Fruit fly (Drosophila melanogaster) whole organism, embryonic: ENCODE data around the gene yellow-e3.

ENCODE experiments used
- ATbp ChIP-seq: fragments of 200-800 bp; sonication (Bioruptor generic); optimal IDR thresholded peaks from 2 replicates; lab custom pipeline; 2017; ENCODE audit warnings: missing biosample characterization, mild to moderate bottlenecking, missing genetic modification characterization, missing genetic modification reagents
- Atf3 ChIP-seq: fragments of 200-800 bp; sonication (Bioruptor generic); optimal IDR thresholded peaks from 3 replicates; lab custom pipeline; 2016; ENCODE audit warnings: missing biosample characterization, missing genetic modification characterization
- B-H1 ChIP-seq: fragments of 200-800 bp; sonication (Bioruptor generic); IDR thresholded peaks from 3 replicates; pipeline ENCODE4 v1.3.6; 2022; ENCODE audit warnings: missing biosample characterization, missing genetic modification characterization
- BtbVII ChIP-seq: fragments of 200-800 bp; sonication (Bioruptor generic); optimal IDR thresholded peaks from 3 replicates; lab custom pipeline; 2017; ENCODE audit warnings: missing biosample characterization, mild to moderate bottlenecking, missing genetic modification characterization
- CG10462 ChIP-seq: fragments of 200-800 bp; sonication (Bioruptor generic); optimal IDR thresholded peaks from 2 replicates; lab custom pipeline; 2016; ENCODE audit warnings: missing biosample characterization, missing genetic modification characterization
- CG11695 ChIP-seq: fragments of 200-800 bp; sonication (Bioruptor generic); IDR thresholded peaks from 3 replicates; pipeline ENCODE4 v1.3.6; 2022; ENCODE audit warnings: missing biosample characterization, missing genetic modification characterization
- CG12769 ChIP-seq: fragments of 200-800 bp; sonication (Bioruptor generic); optimal IDR thresholded peaks from 2 replicates; lab custom pipeline; 2019; ENCODE audit warnings: missing biosample characterization, mild to moderate bottlenecking, missing genetic modification characterization, moderate library complexity
- CG13894 ChIP-seq: fragments of 200-800 bp; sonication (Bioruptor generic); optimal IDR thresholded peaks from 3 replicates; lab custom pipeline; 2018; ENCODE audit warnings: missing biosample characterization, mild to moderate bottlenecking, missing genetic modification characterization, moderate library complexity
- CG14441 ChIP-seq: fragments of 200-800 bp; sonication (Bioruptor generic); IDR thresholded peaks from 2 replicates; pipeline ENCODE4 v1.3.6; 2022; ENCODE audit warnings: missing biosample characterization, missing genetic modification characterization
- CG15514 ChIP-seq: fragments of 200-800 bp; sonication (Bioruptor generic); optimal IDR thresholded peaks from 3 replicates; lab custom pipeline; 2017; ENCODE audit warnings: missing biosample characterization, missing genetic modification characterization, mild to moderate bottlenecking, moderate library complexity, missing genetic modification reagents
- CG15601 ChIP-seq: fragments of 200-800 bp; sonication (Bioruptor generic); optimal IDR thresholded peaks from 3 replicates; lab custom pipeline; 2019; ENCODE audit warnings: missing biosample characterization, mild to moderate bottlenecking, missing genetic modification characterization, moderate library complexity
- CG15696 ChIP-seq: fragments of 200-800 bp; sonication (Bioruptor generic); optimal IDR thresholded peaks from 2 replicates; lab custom pipeline; 2019; ENCODE audit warnings: missing biosample characterization, mild to moderate bottlenecking, missing genetic modification characterization, moderate library complexity
- CG16813 ChIP-seq: fragments of 200-800 bp; sonication (Bioruptor generic); IDR thresholded peaks from 3 replicates; pipeline ENCODE4 v1.3.6; 2022; ENCODE audit warnings: missing biosample characterization, missing genetic modification characterization; ENCODE audit not compliant: partially characterized antibody
- CG34376 ChIP-seq: fragments of 200-800 bp; sonication (Bioruptor generic); optimal IDR thresholded peaks from 2 replicates; lab custom pipeline; 2018; ENCODE audit warnings: missing biosample characterization, mild to moderate bottlenecking, missing genetic modification characterization
- CG34422 ChIP-seq: fragments of 200-800 bp; sonication (Bioruptor generic); IDR thresholded peaks from 3 replicates; pipeline ENCODE4 v1.3.6; 2022; ENCODE audit warnings: missing biosample characterization, missing genetic modification characterization
- CG8281 ChIP-seq: fragments of 200-800 bp; sonication (Bioruptor generic); optimal IDR thresholded peaks from 2 replicates; lab custom pipeline; 2018; ENCODE audit warnings: missing biosample characterization, mild to moderate bottlenecking, missing genetic modification characterization, moderate library complexity
- CG8290 ChIP-seq, 3 experiments: fragments of 200-800 bp; sonication (Bioruptor generic); optimal IDR thresholded peaks; 2 replicates each; lab custom pipeline; 2016 to 2019; ENCODE audit warnings: missing biosample characterization in 3 of 3, missing genetic modification characterization in 3 of 3, mild to moderate bottlenecking in 2 of 3, moderate library complexity in 1 of 3
- CG9817 ChIP-seq: fragments of 200-800 bp; sonication (Bioruptor generic); optimal IDR thresholded peaks from 2 replicates; lab custom pipeline; 2018; ENCODE audit warnings: missing biosample characterization, mild to moderate bottlenecking, missing genetic modification characterization, moderate library complexity
- D19A ChIP-seq: fragments of 200-800 bp; optimal IDR thresholded peaks from 3 replicates; lab custom pipeline; 2019; ENCODE audit warnings: missing biosample characterization, mild to moderate bottlenecking, missing genetic modification characterization, moderate library complexity
- Dip3 ChIP-seq: fragments of 200-800 bp; sonication (Bioruptor generic); optimal IDR thresholded peaks from 3 replicates; lab custom pipeline; 2016; ENCODE audit warnings: missing biosample characterization, missing genetic modification characterization
- GATAe ChIP-seq: fragments of 200-800 bp; sonication (Bioruptor generic); conservative IDR thresholded peaks from 2 replicates; pipeline ENCODE4 v1.3.6; 2022; ENCODE audit warnings: missing biosample characterization, missing genetic modification characterization
- Gug ChIP-seq: fragments of 200-800 bp; sonication (Bioruptor generic); IDR thresholded peaks from 4 replicates; pipeline ENCODE4 v1.3.6; 2022; ENCODE audit warnings: missing biosample characterization, missing genetic modification characterization
- Hr51 ChIP-seq, 2 experiments: fragments of 200-800 bp; sonication (Bioruptor generic); optimal IDR thresholded peaks; 2 replicates in 1 of 2; 3 replicates in 1 of 2; lab custom pipeline; 2016 to 2018; ENCODE audit warnings: missing biosample characterization in 2 of 2, missing genetic modification characterization in 2 of 2, mild to moderate bottlenecking in 1 of 2, moderate library complexity in 1 of 2
- Hr78 ChIP-seq, 2 experiments: fragments of 200-800 bp in 1 of 2; fragments of >200 bp in 1 of 2; sonication (Bioruptor generic) in 1 of 2; optimal IDR thresholded peaks; 2 replicates each; lab custom pipeline; 2017 to 2019; ENCODE audit warnings: missing biosample characterization in 2 of 2, missing genetic modification characterization in 2 of 2, mild to moderate bottlenecking in 1 of 2, moderate library complexity in 1 of 2
- Pdp1 ChIP-seq, 2 experiments: fragments of 200-800 bp; sonication (Bioruptor generic); optimal IDR thresholded peaks; 3 replicates each; lab custom pipeline; 2016; ENCODE audit warnings: missing biosample characterization in 2 of 2, missing genetic modification characterization in 2 of 2, mild to moderate bottlenecking in 1 of 2, moderate library complexity in 1 of 2
- Spps ChIP-seq: fragments of 200-800 bp; sonication (Bioruptor generic); optimal IDR thresholded peaks from 2 replicates; lab custom pipeline; 2018; ENCODE audit warnings: missing biosample characterization, mild to moderate bottlenecking, missing genetic modification characterization
- az2 ChIP-seq: fragments of 200-800 bp; sonication (Bioruptor generic); optimal IDR thresholded peaks from 3 replicates; lab custom pipeline; 2016; ENCODE audit warnings: missing biosample characterization, missing genetic modification characterization
- chinmo ChIP-seq: fragments of 200-800 bp; sonication (Bioruptor generic); IDR thresholded peaks from 4 replicates; pipeline ENCODE4 v1.3.6; 2022; ENCODE audit warnings: missing biosample characterization, missing genetic modification characterization; ENCODE audit not compliant: partially characterized antibody
- ci ChIP-seq: fragments of 200-800 bp; sonication (Bioruptor generic); IDR thresholded peaks from 3 replicates; pipeline ENCODE4 v1.3.6; 2022; ENCODE audit warnings: missing biosample characterization, missing genetic modification characterization
- disco-r ChIP-seq: fragments of 200-800 bp; sonication (Bioruptor generic); optimal IDR thresholded peaks from 2 replicates; lab custom pipeline; 2016; ENCODE audit warnings: missing biosample characterization, missing genetic modification characterization
- dm ChIP-seq: fragments of 200-800 bp; sonication (Bioruptor generic); optimal IDR thresholded peaks from 3 replicates; lab custom pipeline; 2016; ENCODE audit warnings: missing biosample characterization, missing genetic modification characterization
- eyg ChIP-seq: fragments of 200-800 bp; sonication (Bioruptor generic); optimal IDR thresholded peaks from 3 replicates; lab custom pipeline; 2016; ENCODE audit warnings: missing biosample characterization, missing genetic modification characterization
- gcm2 ChIP-seq: fragments of 200-800 bp; sonication (Bioruptor generic); optimal IDR thresholded peaks from 2 replicates; lab custom pipeline; 2016; ENCODE audit warnings: missing biosample characterization, missing genetic modification characterization
- grn ChIP-seq: fragments of 200-800 bp; sonication (Bioruptor generic); optimal IDR thresholded peaks from 3 replicates; lab custom pipeline; 2017; ENCODE audit warnings: missing biosample characterization, missing genetic modification characterization
- insv ChIP-seq, 2 experiments: fragments of 200-800 bp; sonication (Bioruptor generic); optimal IDR thresholded peaks; 3 replicates each; lab custom pipeline; 2016 to 2018; ENCODE audit warnings: missing biosample characterization in 2 of 2, missing genetic modification characterization in 2 of 2
- ken ChIP-seq: fragments of 200-800 bp; sonication (Bioruptor generic); IDR thresholded peaks from 3 replicates; pipeline ENCODE4 v1.3.6; 2022; ENCODE audit warnings: missing biosample characterization, missing genetic modification characterization
- lilli ChIP-seq: fragments of 200-800 bp; sonication (Bioruptor generic); optimal IDR thresholded peaks from 3 replicates; lab custom pipeline; 2016; ENCODE audit warnings: missing biosample characterization, missing genetic modification characterization
- mam ChIP-seq: fragments of 200-800 bp; sonication (Bioruptor generic); optimal IDR thresholded peaks from 3 replicates; lab custom pipeline; 2016; ENCODE audit warnings: missing biosample characterization, missing genetic modification characterization
- otp ChIP-seq: fragments of 200-800 bp; sonication (Bioruptor generic); IDR thresholded peaks from 3 replicates; pipeline ENCODE4, ENCODE4 v1.3.6; 2022; ENCODE audit warnings: missing biosample characterization, missing genetic modification characterization
- pita ChIP-seq: fragments of 200-800 bp; sonication (Bioruptor generic); optimal IDR thresholded peaks from 2 replicates; lab custom pipeline; 2017; ENCODE audit warnings: missing biosample characterization, mild to moderate bottlenecking, missing genetic modification characterization
- sd ChIP-seq: fragments of 200-800 bp; sonication (Bioruptor generic); optimal IDR thresholded peaks from 3 replicates; lab custom pipeline; 2018; ENCODE audit warnings: missing biosample characterization, mild to moderate bottlenecking, missing genetic modification characterization, moderate library complexity
- sug ChIP-seq: fragments of 200-800 bp; optimal IDR thresholded peaks from 2 replicates; lab custom pipeline; 2019; ENCODE audit warnings: missing biosample characterization, mild to moderate bottlenecking, missing genetic modification characterization, moderate library complexity
- ttk ChIP-seq: fragments of 200-800 bp; sonication (Bioruptor generic); IDR thresholded peaks from 2 replicates; pipeline ENCODE4 v2.1.2; 2022; ENCODE audit warnings: missing biosample characterization, missing genetic modification characterization
- unc-4 ChIP-seq: fragments of 200-800 bp; sonication (Bioruptor generic); IDR thresholded peaks from 2 replicates; pipeline ENCODE4 v1.3.6; 2022; ENCODE audit warnings: missing biosample characterization, missing genetic modification characterization; ENCODE audit not compliant: partially characterized antibody
- yki ChIP-seq: fragments of >200 bp; optimal IDR thresholded peaks from 3 replicates; lab custom pipeline; 2018
- zfh2 ChIP-seq: fragments of 200-800 bp; sonication (Bioruptor generic); optimal IDR thresholded peaks from 2 replicates; lab custom pipeline; 2016; ENCODE audit warnings: missing biosample characterization, missing genetic modification characterization

Gene yellow-e3

DNA sequence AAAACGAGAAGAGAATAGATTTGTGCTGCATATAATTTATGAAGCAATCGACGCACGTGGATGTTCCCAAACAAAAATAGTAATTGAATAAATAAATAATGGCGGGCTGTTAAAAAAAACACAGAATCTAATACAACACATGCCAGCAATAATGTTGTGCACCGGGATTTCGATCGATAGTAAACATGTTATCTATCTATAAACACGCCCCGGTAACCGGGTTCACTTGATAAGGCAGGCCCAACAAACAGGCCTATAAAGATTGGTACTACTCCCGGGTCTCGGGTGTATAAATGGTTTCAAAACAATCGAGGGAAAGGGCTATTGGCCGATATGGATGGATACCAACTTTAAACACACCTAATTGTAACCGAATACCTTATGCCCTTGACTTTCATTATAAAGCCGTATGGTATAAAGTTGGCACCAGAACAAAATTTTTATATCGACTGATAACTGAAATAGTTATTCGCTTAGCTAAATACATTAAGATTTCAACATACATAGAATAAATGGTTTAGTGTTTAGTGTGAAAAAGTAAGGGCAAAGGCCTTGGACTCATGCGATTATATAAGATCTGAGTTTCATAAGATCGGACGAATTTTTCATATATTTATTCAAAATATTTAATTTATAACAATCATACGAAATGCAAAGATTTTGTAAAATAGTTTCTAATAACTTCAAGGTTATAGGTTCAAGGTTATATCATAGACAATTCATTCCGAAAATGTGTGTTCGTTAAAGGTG lies 38.8 kb downstream of the yellow-e3 start (continued):
- TF ChIP-seq CG8290 (GFP tag; optimal IDR thresholded peaks at IDR 0.05; lab: Kevin White, UChicago) (no peak), CG8290 (tag; optimal IDR thresholded peaks at IDR 0.05; lab: Kevin White, UChicago) (peak in 1 of 2 experiments; percentile 44), CG15514 (GFP tag; lab: Kevin White, UChicago) (no peak), gcm2 (GFP tag; lab: Kevin White, UChicago) (no peak), sd (tag; lab: Kevin White, UChicago) (peak; percentile 8), grn (GFP tag; lab: Kevin White, UChicago) (peak; percentile 68), CG16813 (no peak), CG15696 (peak; percentile 36), CG8281 (no peak), eyg (no peak), GATAe (GFP tag; lab: Robert Waterston, UW) (peak; percentile 62), lilli (GFP tag; lab: Kevin White, UChicago) (no peak), Pdp1 (GFP tag; optimal IDR thresholded peaks at IDR 0.05; lab: Kevin White, UChicago) (peak in 1 of 2 experiments; percentile 54), dm (GFP tag; lab: Kevin White, UChicago) (no peak), CG10462 (GFP tag; lab: Kevin White, UChicago) (no peak), CG13894 (peak; percentile 34), Atf3 (GFP tag; lab: Kevin White, UChicago) (no peak), BtbVII (GFP tag; lab: Kevin White, UChicago) (peak; percentile 30), mam (GFP tag; lab: Kevin White, UChicago) (no peak), CG34376 (GFP tag; lab: Kevin White, UChicago) (peak; percentile 41), sug (peak; percentile 52), Hr51 (GFP tag; optimal IDR thresholded peaks at IDR 0.05; lab: Kevin White, UChicago) (peak in 1 of 2 experiments; percentile 19), D19A (peak; percentile 55)

DNA sequence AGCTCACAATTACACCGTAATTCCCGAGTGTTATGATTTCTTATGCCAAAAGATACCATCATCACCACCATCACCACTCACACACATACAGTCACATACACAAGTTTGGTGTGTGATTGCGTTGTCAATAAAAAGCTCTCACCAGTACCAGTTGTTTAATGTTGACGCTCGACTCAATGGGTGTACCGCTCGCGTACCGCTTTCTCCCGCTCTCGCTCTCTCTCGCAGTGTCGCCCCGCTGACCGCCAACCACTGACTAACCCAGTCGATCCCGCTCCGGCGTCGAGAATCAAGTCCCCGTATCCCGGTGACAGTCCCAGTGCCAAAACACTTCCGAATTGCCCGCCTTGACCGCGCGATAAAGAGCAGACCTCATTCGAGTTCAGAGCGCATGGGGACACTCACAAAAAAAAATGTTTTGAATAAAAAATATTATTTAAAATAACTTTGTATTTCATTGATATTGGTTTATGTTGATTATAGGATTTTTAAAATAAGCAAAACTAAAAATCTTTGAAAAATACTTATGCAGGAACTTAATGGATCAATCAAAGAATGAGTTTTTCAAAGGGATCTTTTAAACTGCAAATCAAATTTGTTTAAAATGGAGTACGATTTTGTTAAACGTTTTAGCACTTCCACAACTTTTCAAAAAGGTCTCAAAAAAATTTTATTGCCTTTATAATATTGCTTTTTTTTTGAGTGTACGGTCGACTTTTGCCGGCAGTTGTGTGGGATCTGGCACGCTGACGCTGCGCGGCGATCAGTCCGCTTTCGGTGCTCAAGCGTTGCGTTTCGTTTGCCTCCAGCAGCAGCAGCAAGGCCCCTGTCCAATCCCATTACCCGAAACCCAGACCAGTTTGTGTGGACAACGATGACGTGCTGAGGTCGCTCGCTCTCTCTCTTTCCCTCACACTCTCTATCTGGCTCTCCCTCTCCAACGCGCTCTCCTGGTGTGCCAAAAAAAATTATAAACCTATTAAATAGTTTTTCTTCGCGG lies 40.2 kb downstream of the yellow-e3 start, which contains the start of gene Dic1:
Dic1 (plus strand) TSS at position 764 of the 1,000 bp plus-strand sequence.
- TF ChIP-seq Spps (tag; lab: Kevin White, UChicago) (peak; percentile 97), ken (GFP tag; lab: Robert Waterston, UW) (peak; percentile 84; the same call in 2 of the 3 replicates), az2 (GFP tag; lab: Kevin White, UChicago) (peak; percentile 97), otp (GFP tag; lab: Robert Waterston, UW) (peak; percentile 71; the same call in 2 of the 3 replicates), ci (GFP tag; lab: Robert Waterston, UW) (peak; percentile 86; the same call in 2 of the 3 replicates), B-H1 (peak; percentile 82), unc-4 (no peak), zfh2 (peak; percentile 95), ttk (GFP tag; lab: Robert Waterston, UW) (peak; percentile 85), CG12769 (tag; lab: Kevin White, UChicago) (peak; percentile 100), ATbp (peak; percentile 96), pita (GFP tag; lab: Kevin White, UChicago) (no peak), Gug (peak; percentile 74; the same call in 3 of the 4 replicates), insv (GFP tag; optimal IDR thresholded peaks at IDR 0.05; lab: Kevin White, UChicago) (peak; percentile 45 to 76), CG15601 (tag; lab: Kevin White, UChicago) (peak; percentile 94), CG11695 (GFP tag; lab: Robert Waterston, UW) (peak; percentile 95), Dip3 (GFP tag; lab: Kevin White, UChicago) (peak; percentile 92), Hr78 (GFP tag; optimal IDR thresholded peaks at IDR 0.05; lab: Kevin White, UChicago) (peak in 1 of 2 experiments; percentile 99), CG9817 (tag; lab: Kevin White, UChicago) (peak; percentile 95), CG14441 (GFP tag; lab: Robert Waterston, UW) (peak; percentile 89), CG34422 (peak; percentile 88), yki (lab: Kevin White, UChicago) (peak; percentile 45), disco-r (peak; percentile 76), chinmo (GFP tag; lab: Robert Waterston, UW) (peak; percentile 90; the same call in 3 of the 4 replicates)
